Worm (Caenorhabditis elegans): ENCODE results near the gene mans-4.

Gene mans-4

DNA sequence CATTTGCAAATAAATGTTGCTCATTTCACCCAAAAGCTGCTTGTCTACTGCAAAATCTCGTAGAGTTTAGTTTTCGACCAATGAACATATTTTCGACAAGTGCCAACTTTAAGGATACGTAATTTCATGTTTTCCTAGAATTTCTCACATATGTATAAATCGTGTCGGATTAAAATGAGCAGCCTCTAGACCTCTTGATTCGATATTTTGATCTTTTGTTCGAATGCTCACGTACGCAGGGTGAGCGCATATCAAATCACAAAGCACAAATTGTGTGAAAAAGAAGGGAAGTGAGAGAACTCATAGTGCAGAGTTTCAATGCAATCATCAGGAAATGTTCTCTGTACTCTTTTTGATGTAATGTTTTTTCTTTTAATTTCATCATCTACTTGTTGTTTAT, 14.9 kb downstream of the mans-4 start:
- TF ChIP-seq ceh-82 (tag; optimal IDR thresholded peaks at IDR 0.05) (no peak), irx-1 (tag; optimal IDR thresholded peaks at IDR 0.05) (peak; percentile 40), mdl-1 (tag; optimal IDR thresholded peaks at IDR 0.05) (no peak), ets-5 (GFP tag; IDR thresholded peaks at IDR 0.05) (no peak), nhr-71 (tag; optimal IDR thresholded peaks at IDR 0.05) (peak; percentile 90), fkh-8 (tag; optimal IDR thresholded peaks at IDR 0.05) (peak; percentile 89), lin-14 (GFP tag; optimal IDR thresholded peaks at IDR 0.05) (peak; percentile 50), egl-13 (tag; optimal IDR thresholded peaks at IDR 0.05) (peak; percentile 53), jun-1 (tag; optimal IDR thresholded peaks at IDR 0.05) (peak; percentile 32), nhr-20 (tag; optimal IDR thresholded peaks at IDR 0.05) (peak; percentile 80), fkh-10 (GFP tag; optimal IDR thresholded peaks at IDR 0.05) (peak; percentile 21), nhr-47 (tag; optimal IDR thresholded peaks at IDR 0.05) (peak; percentile 73), unc-130 (tag; optimal IDR thresholded peaks at IDR 0.05) (no peak), pax-3 (tag; optimal IDR thresholded peaks at IDR 0.05) (peak; percentile 13), C16A3.4 (tag; optimal IDR thresholded peaks at IDR 0.05) (no peak), ztf-11 (tag; optimal IDR thresholded peaks at IDR 0.05) (no peak), dsc-1 (tag; optimal IDR thresholded peaks at IDR 0.05) (peak; percentile 72), swsn-7 (tag; optimal IDR thresholded peaks at IDR 0.05) (peak; percentile 17), efl-1 (optimal IDR thresholded peaks at IDR 0.05) (peak in 1 of 2 experiments; percentile 11), efl-1 (GFP tag; optimal IDR thresholded peaks at IDR 0.05 in 1 of 2) (no peak), sox-4 (tag; optimal IDR thresholded peaks at IDR 0.05) (peak; percentile 76), nhr-19 (GFP tag; conservative IDR thresholded peaks at IDR 0.05) (0 out of 2 replicates have a peak, but pooled peaks have one; percentile 22), fos-1 (tag; optimal IDR thresholded peaks at IDR 0.05) (peak; percentile 9)

DNA sequence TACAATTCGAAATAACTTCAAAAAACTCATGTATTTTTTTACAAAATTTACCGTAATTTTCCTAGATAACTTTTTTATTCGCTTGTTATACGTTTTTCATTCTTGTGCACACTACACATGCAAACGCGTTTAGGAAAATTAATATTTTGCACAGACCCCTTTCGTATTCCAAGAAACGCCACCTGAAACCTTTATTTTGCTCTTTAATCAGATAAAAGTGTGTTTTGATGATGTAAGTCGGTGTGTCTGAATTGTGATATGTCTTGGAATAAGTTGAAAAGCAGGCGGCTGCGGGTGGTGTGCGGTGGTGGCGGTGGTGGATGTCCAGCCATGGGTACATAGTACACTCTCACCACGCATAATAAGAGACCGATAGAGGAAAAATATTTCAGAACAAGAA, 25.0 kb downstream of the mans-4 start:
- TF ChIP-seq nhr-47 (tag; optimal IDR thresholded peaks at IDR 0.05): peak; percentile 63
- peak; percentile 13 for TF ChIP-seq nhr-20 (tag; optimal IDR thresholded peaks at IDR 0.05)
- peak; percentile 30 for TF ChIP-seq lin-14 (GFP tag; optimal IDR thresholded peaks at IDR 0.05)
- peak; percentile 84 for TF ChIP-seq fkh-8 (tag; optimal IDR thresholded peaks at IDR 0.05)
- no peak for TF ChIP-seq ceh-88 (GFP tag; IDR thresholded peaks at IDR 0.05)
- TF ChIP-seq efl-3 (GFP tag; optimal IDR thresholded peaks at IDR 0.05): no peak
- peak; percentile 77 for TF ChIP-seq nhr-71 (tag; optimal IDR thresholded peaks at IDR 0.05)
- TF ChIP-seq pax-3 (tag; optimal IDR thresholded peaks at IDR 0.05): peak; percentile 33
- TF ChIP-seq hlh-4 (tag; optimal IDR thresholded peaks at IDR 0.05): peak; percentile 83

DNA sequence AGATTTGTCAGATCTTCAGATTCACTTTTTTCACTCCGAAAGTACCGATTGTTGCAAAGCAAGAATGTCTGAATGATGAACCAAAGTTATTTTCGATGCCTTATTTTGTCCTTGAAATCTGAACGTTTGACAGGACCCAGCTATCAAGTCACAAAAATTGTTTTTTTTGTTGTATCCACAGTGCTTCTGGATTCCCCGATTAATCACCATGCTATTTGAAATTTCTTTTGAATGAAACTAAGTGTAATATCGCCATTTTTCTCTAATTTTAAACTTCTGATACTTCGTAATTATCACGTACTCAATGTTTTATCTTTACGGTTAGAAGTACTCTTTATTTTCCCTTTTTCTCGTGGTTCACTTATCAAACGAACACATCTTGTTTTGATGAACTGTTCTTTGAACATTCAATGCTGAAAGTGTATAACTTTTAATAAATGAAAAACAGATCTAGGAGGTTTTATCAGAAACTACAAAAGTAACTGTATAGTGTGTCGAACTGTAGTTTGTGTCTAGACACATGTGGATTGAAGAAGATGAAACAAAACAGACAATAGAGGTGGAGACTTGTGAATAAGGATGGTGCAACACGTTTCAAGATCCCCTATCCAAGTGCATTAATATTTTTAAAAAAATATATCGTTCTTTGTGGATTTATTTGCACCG, 26.7 kb downstream of the mans-4 start:
- no peak for TF ChIP-seq nhr-71 (tag; optimal IDR thresholded peaks at IDR 0.05)
- no peak for TF ChIP-seq efl-1 (optimal IDR thresholded peaks at IDR 0.05)
- peak in 1 of 2 experiments; percentile 13 for TF ChIP-seq efl-1 (GFP tag; optimal IDR thresholded peaks at IDR 0.05 in 1 of 2)
- no peak for TF ChIP-seq rnt-1 (tag; optimal IDR thresholded peaks at IDR 0.05)
- TF ChIP-seq hlh-17 (GFP tag; optimal IDR thresholded peaks at IDR 0.05; ENCODE audit: borderline replicate concordance): no peak

DNA sequence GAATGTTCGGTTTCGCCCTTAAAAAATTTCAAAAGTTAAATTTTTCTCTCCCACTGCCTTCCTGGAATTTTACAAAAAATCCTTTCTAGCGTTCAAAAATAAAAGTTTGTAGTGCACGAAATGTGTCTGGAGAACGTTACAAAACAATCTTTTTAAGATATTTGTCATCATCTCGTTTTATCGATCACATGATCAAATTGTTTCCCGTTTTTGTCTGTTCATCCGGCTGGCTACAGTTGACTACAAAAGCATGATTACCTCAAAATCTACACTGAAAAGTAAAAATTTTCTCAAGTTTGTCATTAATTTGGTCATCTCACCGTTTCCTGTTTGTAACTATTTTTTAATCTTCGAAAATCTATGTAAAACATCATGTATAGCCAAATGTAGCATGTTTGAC, 27.3 kb downstream of the mans-4 start:
- TF ChIP-seq skn-1 (tag; optimal IDR thresholded peaks at IDR 0.05): peak; percentile 73
- TF ChIP-seq nhr-77 (tag; optimal IDR thresholded peaks at IDR 0.05): no peak
- peak; percentile 53 for TF ChIP-seq nhr-85 (tag)

DNA sequence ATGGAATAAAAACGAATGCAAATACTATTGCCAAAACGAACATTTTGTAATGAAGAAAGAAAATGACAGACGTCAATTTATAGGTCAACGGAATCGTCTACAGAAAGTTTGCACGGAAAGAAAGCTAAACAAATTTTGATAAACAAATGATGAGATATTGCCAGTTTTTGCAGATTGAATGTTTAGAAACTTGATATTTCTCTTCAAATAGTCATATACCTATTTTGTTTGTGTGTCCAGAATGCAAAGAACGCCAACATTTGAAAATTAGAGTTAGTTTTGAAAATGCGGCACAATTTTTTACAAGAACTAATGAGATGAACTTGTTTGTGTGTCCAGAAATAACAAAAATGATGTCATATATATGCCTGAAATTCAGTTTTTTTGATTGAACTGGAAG, 33.1 kb downstream of the mans-4 start, which contains the start of gene Y73F4A.1:
TSS of gene Y73F4A.1 (minus strand) at position 101 of the 400 bp plus-strand sequence.
- TF ChIP-seq ceh-63 (GFP tag; optimal IDR thresholded peaks at IDR 0.05) (no peak), unc-86 (tag; optimal IDR thresholded peaks at IDR 0.05) (no peak)
